Worm (Caenorhabditis elegans) whole organism, L2 larva: ENCODE measurements around the gene C06B3.16.

Source experiments
- C34F6.9 ChIP-seq: fragments of 150-350 bp; optimal IDR thresholded peaks from 2 replicates; lab custom pipeline; 2014; ENCODE audit warnings: missing biosample characterization, missing genetic modification characterization
- F13H6.1 ChIP-seq: sonication (generic microtip); optimal IDR thresholded peaks from 2 replicates; lab custom pipeline; 2016; ENCODE audit warnings: missing genetic modification characterization, missing compliant biosample characterization
- R02D3.7 ChIP-seq: fragments of 150-350 bp; optimal IDR thresholded peaks from 2 replicates; lab custom pipeline; 2014; ENCODE audit warnings: missing biosample characterization, missing genetic modification characterization
- aly-2 ChIP-seq: fragments of 150-350 bp; optimal IDR thresholded peaks from 2 replicates; lab custom pipeline; 2014; ENCODE audit warnings: missing biosample characterization, missing genetic modification characterization
- ama-1 ChIP-seq: fragments of 150-350 bp; optimal IDR thresholded peaks from 2 replicates; lab custom pipeline; 2018; ENCODE audit warnings: inconsistent platforms
- blmp-1 ChIP-seq: sonication (generic microtip); optimal IDR thresholded peaks from 2 replicates; lab custom pipeline; 2017; ENCODE audit warnings: missing genetic modification characterization, mild to moderate bottlenecking, missing compliant biosample characterization, antibody characterized with exemption, moderate library complexity; ENCODE audit not compliant: insufficient read depth
- ceh-16 ChIP-seq: fragments of 150-350 bp; optimal IDR thresholded peaks from 2 replicates; lab custom pipeline; 2014; ENCODE audit warnings: missing biosample characterization, missing genetic modification characterization
- crh-2 ChIP-seq: sonication (generic microtip); optimal IDR thresholded peaks from 2 replicates; lab custom pipeline; 2017; ENCODE audit warnings: missing biosample characterization, missing genetic modification characterization
- dmd-4 ChIP-seq: sonication (generic microtip); optimal IDR thresholded peaks from 2 replicates; lab custom pipeline; 2017; ENCODE audit warnings: missing biosample characterization, missing genetic modification characterization
- elt-3 ChIP-seq: sonication (generic microtip); optimal IDR thresholded peaks from 2 replicates; lab custom pipeline; 2017; ENCODE audit warnings: missing biosample characterization, missing genetic modification characterization
- fos-1 ChIP-seq: fragments of 150-350 bp; optimal IDR thresholded peaks from 2 replicates; lab custom pipeline; 2014; ENCODE audit warnings: missing biosample characterization, missing genetic modification characterization
- gmeb-1 ChIP-seq: fragments of 150-350 bp; optimal IDR thresholded peaks from 2 replicates; lab custom pipeline; 2014; ENCODE audit warnings: missing biosample characterization, missing genetic modification characterization
- lin-11 ChIP-seq: fragments of 150-350 bp; sonication (generic microtip); optimal IDR thresholded peaks from 2 replicates; lab custom pipeline; 2014; ENCODE audit warnings: missing biosample characterization, missing genetic modification characterization, inconsistent platforms, mixed read lengths
- lin-13 ChIP-seq: fragments of 150-350 bp; optimal IDR thresholded peaks from 2 replicates; lab custom pipeline; 2014; ENCODE audit warnings: missing biosample characterization, missing genetic modification reagents, missing genetic modification characterization
- lin-39 ChIP-seq: fragments of 150-350 bp; optimal IDR thresholded peaks from 2 replicates; lab custom pipeline; 2014; ENCODE audit warnings: missing biosample characterization, missing genetic modification reagents, missing genetic modification characterization
- lsy-2 ChIP-seq, 2 experiments: fragments of 150-350 bp in 1 of 2; sonication (generic microtip) in 1 of 2; optimal IDR thresholded peaks; 2 replicates each; lab custom pipeline; 2014 to 2017; ENCODE audit warnings: missing biosample characterization in 2 of 2, missing genetic modification characterization in 2 of 2
- mab-5 ChIP-seq: fragments of 150-350 bp; optimal IDR thresholded peaks from 2 replicates; lab custom pipeline; 2014; ENCODE audit warnings: missing biosample characterization, missing genetic modification characterization
- nhr-10 ChIP-seq: sonication (generic microtip); optimal IDR thresholded peaks from 2 replicates; lab custom pipeline; 2017; ENCODE audit warnings: missing biosample characterization, missing genetic modification characterization
- nhr-11 ChIP-seq: fragments of 150-350 bp; optimal IDR thresholded peaks from 2 replicates; lab custom pipeline; 2014; ENCODE audit warnings: missing biosample characterization, missing genetic modification characterization
- nhr-12 ChIP-seq: fragments of 150-350 bp; optimal IDR thresholded peaks from 2 replicates; lab custom pipeline; 2014; ENCODE audit warnings: missing biosample characterization, missing genetic modification characterization
- nhr-129 ChIP-seq: fragments of 150-350 bp; optimal IDR thresholded peaks from 2 replicates; lab custom pipeline; 2014; ENCODE audit warnings: missing biosample characterization, missing genetic modification characterization
- nhr-21 ChIP-seq: fragments of 150-350 bp; optimal IDR thresholded peaks from 2 replicates; lab custom pipeline; 2014; ENCODE audit warnings: missing biosample characterization, missing genetic modification characterization
- nhr-237 ChIP-seq: fragments of 150-350 bp; optimal IDR thresholded peaks from 2 replicates; lab custom pipeline; 2014; ENCODE audit warnings: missing biosample characterization, missing genetic modification characterization
- nhr-25 ChIP-seq: fragments of 150-350 bp; sonication (generic microtip); optimal IDR thresholded peaks from 3 replicates; lab custom pipeline; 2014; ENCODE audit warnings: missing biosample characterization, missing genetic modification characterization
- nhr-6 ChIP-seq: fragments of 150-350 bp; optimal IDR thresholded peaks from 2 replicates; lab custom pipeline; 2014; ENCODE audit warnings: missing biosample characterization, missing genetic modification characterization
- skn-1 ChIP-seq: sonication (generic microtip); optimal IDR thresholded peaks from 2 replicates; lab custom pipeline; 2017; ENCODE audit warnings: missing biosample characterization, missing genetic modification characterization
- sma-9 ChIP-seq, 2 experiments: fragments of 150-350 bp in 1 of 2; sonication (generic microtip) in 1 of 2; optimal IDR thresholded peaks; 2 replicates each; lab custom pipeline; 2014 to 2016; ENCODE audit warnings: missing genetic modification characterization in 2 of 2, mild to moderate bottlenecking in 1 of 2, missing biosample characterization in 1 of 2, missing compliant biosample characterization in 1 of 2, missing genetic modification reagents in 1 of 2, moderate library complexity in 1 of 2
- snpc-4 ChIP-seq: fragments of 150-350 bp; optimal IDR thresholded peaks from 2 replicates; lab custom pipeline; 2014; ENCODE audit warnings: missing biosample characterization, missing genetic modification characterization
- unc-55 ChIP-seq: fragments of 150-350 bp; sonication (generic microtip); optimal IDR thresholded peaks from 3 replicates; lab custom pipeline; 2014; ENCODE audit warnings: missing biosample characterization, missing genetic modification reagents, missing genetic modification characterization
- zag-1 ChIP-seq: fragments of 150-350 bp; optimal IDR thresholded peaks from 2 replicates; lab custom pipeline; 2014; ENCODE audit warnings: missing biosample characterization, missing genetic modification characterization
- ztf-1 ChIP-seq: fragments of 200-800 bp; sonication (Bioruptor generic); conservative IDR thresholded peaks from 2 replicates; pipeline ENCODE4 v1.3.6; 2022; ENCODE audit warnings: missing genetic modification characterization, missing compliant biosample characterization
- ztf-4 ChIP-seq: fragments of 150-350 bp; optimal IDR thresholded peaks from 2 replicates; lab custom pipeline; 2014; ENCODE audit warnings: missing biosample characterization, missing genetic modification characterization

The C06B3.16 gene

DNA sequence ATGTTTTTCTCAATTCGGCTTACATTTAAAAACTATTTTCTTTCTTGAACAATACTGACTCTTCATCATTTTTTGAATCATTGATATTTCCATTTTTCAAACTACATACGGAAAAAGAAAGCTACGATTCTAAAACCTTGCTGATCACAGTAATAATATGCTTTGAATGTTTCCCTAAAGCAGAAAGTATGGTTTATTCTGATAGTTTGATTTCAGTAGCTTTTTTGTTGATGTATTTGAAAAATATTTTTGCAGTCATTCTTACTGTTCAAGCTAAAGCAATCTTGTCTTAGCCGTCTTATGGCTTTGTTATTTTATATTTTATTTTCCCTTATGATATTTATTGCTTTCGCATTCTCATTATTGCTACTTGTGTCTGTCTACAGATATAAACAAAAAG lies 1.8 kb upstream of the C06B3.16 start, which contains the start of gene srxa-13:
Gene srxa-13, plus strand, starts transcription at position 301 of the 400 bp plus-strand sequence.
- TF ChIP-seq nhr-11: no peak
- TF ChIP-seq nhr-10: no peak
- TF ChIP-seq mab-5 (tag; lab: Kevin White, UChicago): no peak
- TF ChIP-seq dmd-4 (tag; lab: Kevin White, UChicago): no peak
- no peak for TF ChIP-seq snpc-4 (tag; lab: Kevin White, UChicago)
- TF ChIP-seq ceh-16 (tag; lab: Kevin White, UChicago): no peak
- no peak for TF ChIP-seq sma-9 (GFP tag; optimal IDR thresholded peaks at IDR 0.05; lab: Kevin White, UChicago)
- TF ChIP-seq sma-9 (tag; optimal IDR thresholded peaks at IDR 0.05; lab: Kevin White, UChicago): no peak

- TF ChIP-seq nhr-129 (tag; lab: Kevin White, UChicago) (no peak), lin-39 (no peak), F13H6.1 (tag; lab: Kevin White, UChicago) (no peak), ztf-1 (GFP tag; lab: Robert Waterston, UW) (no peak), crh-2 (tag; lab: Kevin White, UChicago) (no peak), skn-1 (tag; lab: Kevin White, UChicago) (no peak), R02D3.7 (no peak), nhr-237 (tag; lab: Kevin White, UChicago) (no peak), unc-55 (no peak), dmd-4 (tag; lab: Kevin White, UChicago) (no peak), elt-3 (tag; lab: Kevin White, UChicago) (no peak), fos-1 (no peak), C34F6.9 (tag; lab: Kevin White, UChicago) (no peak), ztf-4 (tag; lab: Kevin White, UChicago) (no peak), aly-2 (tag; lab: Kevin White, UChicago) (no peak), lin-13 (no peak), lsy-2 (tag; optimal IDR thresholded peaks at IDR 0.05; lab: Kevin White, UChicago) (no peak), mab-5 (tag; lab: Kevin White, UChicago) (no peak), nhr-25 (tag; lab: Kevin White, UChicago) (no peak)
Observed at ce11 chrV:13931952-13932351, 627 bp downstream of the C06B3.16 start.

- no peak for TF ChIP-seq nhr-21 (tag; lab: Kevin White, UChicago)
- TF ChIP-seq R02D3.7: no peak
- no peak for TF ChIP-seq C34F6.9 (tag; lab: Kevin White, UChicago)
- TF ChIP-seq blmp-1: no peak
Observed at ce11 chrV:13934545-13934944, 3.2 kb downstream of the C06B3.16 start, which contains the start of gene R10D12.1. Gene R10D12.1, minus strand, starts transcription at chrV:13934645.

DNA sequence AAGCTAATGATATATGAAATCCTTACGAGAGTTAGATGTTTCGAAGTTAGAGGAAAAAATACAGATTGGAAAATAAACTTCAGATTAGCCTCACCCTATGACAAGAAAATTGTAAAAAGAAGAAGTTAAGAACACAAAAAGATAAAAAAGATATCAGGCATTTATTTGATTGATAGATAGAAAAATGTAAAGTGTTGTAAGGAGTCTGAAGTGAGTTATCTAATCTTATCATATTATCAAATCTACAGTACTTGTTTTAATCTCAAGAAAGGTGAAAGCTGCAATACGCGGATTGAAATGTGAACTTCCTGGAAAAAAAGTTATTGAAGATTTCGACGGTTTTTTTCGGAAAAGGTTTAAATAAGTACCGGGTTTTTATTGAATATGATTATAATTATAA lies 4.1 kb downstream of the C06B3.16 start:
- TF ChIP-seq skn-1 (tag; lab: Kevin White, UChicago) (no peak), gmeb-1 (tag; lab: Kevin White, UChicago) (no peak)

DNA sequence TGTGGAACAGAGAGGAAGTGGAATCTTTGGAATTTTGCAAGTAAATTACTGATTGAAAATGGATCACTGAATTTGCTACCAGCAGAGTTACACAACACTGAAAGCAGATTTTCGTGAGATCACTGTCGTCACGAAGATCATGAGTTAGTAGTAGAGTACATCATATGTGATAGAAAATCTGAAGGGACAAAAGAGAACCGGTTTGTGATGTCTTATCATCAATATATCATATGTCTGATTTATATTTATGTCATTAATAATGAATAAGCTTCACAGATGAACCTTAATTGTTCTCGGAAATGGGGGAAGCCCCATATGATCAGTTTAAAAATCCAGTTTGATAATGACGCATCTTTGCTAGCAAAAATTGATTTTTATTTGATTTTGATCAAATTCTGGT lies 4.7 kb downstream of the C06B3.16 start:
- TF ChIP-seq nhr-25 (tag; lab: Kevin White, UChicago): peak; percentile 60
- peak; percentile 45 for TF ChIP-seq nhr-21 (tag; lab: Kevin White, UChicago)
- no peak for TF ChIP-seq sma-9 (GFP tag; optimal IDR thresholded peaks at IDR 0.05; lab: Kevin White, UChicago)
- no peak for TF ChIP-seq sma-9 (tag; optimal IDR thresholded peaks at IDR 0.05; lab: Kevin White, UChicago)
- no peak for TF ChIP-seq unc-55
- no peak for TF ChIP-seq ceh-16 (tag; lab: Kevin White, UChicago)
- TF ChIP-seq lin-11 (tag; lab: Kevin White, UChicago): no peak
- TF ChIP-seq nhr-6 (tag; lab: Kevin White, UChicago): no peak
- TF ChIP-seq ama-1 (lab: Kevin White, UChicago): no peak
- TF ChIP-seq R02D3.7: no peak
- no peak for TF ChIP-seq lin-39

DNA sequence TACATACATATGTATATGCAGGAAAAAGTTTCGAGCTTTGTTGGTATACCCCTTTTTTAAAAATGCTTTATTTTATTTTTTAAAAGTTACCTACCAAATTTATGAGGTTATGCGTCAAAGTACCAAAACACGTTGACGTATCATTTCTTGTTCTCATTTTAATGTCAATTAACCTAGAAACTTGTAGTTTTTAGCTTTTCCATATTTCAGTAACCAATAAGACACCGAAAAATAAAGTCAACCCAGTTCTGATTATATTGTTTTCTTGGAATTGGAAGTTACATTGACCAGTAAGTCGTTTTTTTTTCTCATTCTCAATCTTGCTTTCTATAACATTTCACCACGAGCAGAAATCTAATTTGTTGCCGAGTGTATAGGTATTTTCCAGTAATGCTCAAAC lies 5.5 kb downstream of the C06B3.16 start, which contains the start of gene srw-145:
Gene srw-145, plus strand, starts transcription at position 301 of the 400 bp plus-strand sequence.
- TF ChIP-seq nhr-21 (tag; lab: Kevin White, UChicago) (peak; percentile 41), zag-1 (no peak), blmp-1 (no peak), nhr-12 (tag; lab: Kevin White, UChicago) (peak; percentile 3)
